Worm (Caenorhabditis elegans) whole organism, young adult: ENCODE measurements around the gene idpa-3.

Experiments
- ZK185.1 ChIP-seq: sonication (generic microtip); optimal IDR thresholded peaks from 2 replicates; lab custom pipeline; 2016; ENCODE audit warnings: mild to moderate bottlenecking, missing genetic modification characterization, missing compliant biosample characterization; ENCODE audit not compliant: poor library complexity, severe bottlenecking
- cebp-2 ChIP-seq: fragments of 200-800 bp; sonication (Bioruptor generic); IDR thresholded peaks from 2 replicates; pipeline ENCODE4 v1.3.6; 2022; ENCODE audit warnings: missing genetic modification characterization, missing compliant biosample characterization
- die-1 ChIP-seq: sonication (generic microtip); optimal IDR thresholded peaks from 2 replicates; lab custom pipeline; 2016; ENCODE audit warnings: missing genotype, mild to moderate bottlenecking, missing genetic modification characterization, missing compliant biosample characterization
- him-1 ChIP-seq: sonication (generic microtip); optimal IDR thresholded peaks from 2 replicates; lab custom pipeline; 2016; ENCODE audit warnings: missing genotype, missing genetic modification reagents, missing genetic modification characterization, missing compliant biosample characterization
- sea-2 ChIP-seq: fragments of 200-800 bp; sonication (Bioruptor generic); IDR thresholded peaks from 2 replicates; pipeline ENCODE4 v1.3.6; 2022; ENCODE audit warnings: missing genetic modification characterization, missing compliant biosample characterization

DNA sequence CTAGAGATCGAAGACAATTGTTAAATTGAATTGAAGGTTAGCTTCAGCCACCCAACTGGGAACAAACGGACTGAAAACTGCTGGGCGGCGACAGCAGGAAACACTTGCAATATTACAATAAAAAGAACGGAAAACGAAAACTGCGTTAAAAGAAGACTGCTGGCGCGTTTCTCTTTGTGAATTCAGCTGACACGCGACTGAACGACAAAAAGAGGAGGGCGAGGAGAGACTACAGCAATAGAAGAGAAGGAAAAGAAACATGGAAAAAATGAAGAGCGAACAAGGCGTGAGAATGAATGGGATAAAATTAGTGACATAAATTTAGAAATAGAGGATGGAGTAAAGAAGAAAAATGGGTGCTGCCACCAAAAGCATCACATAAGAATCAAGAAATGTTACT is 41.4 kb downstream of the idpa-3 start:
- TF ChIP-seq him-1 (no peak), sea-2 (GFP tag; lab: Robert Waterston, UW) (no peak), die-1 (tag; lab: Kevin White, UChicago) (no peak), ZK185.1 (tag; lab: Kevin White, UChicago) (peak; percentile 13), cebp-2 (GFP tag; lab: Robert Waterston, UW) (no peak)
